Worm (Caenorhabditis elegans) whole organism, mixed stage, embryonic: Measurements from ENCODE around the gene srd-43.

Experiments
- M03D4.4 ChIP-seq: sonication (generic microtip); optimal IDR thresholded peaks from 2 replicates; lab custom pipeline; 2017; ENCODE audit warnings: mild to moderate bottlenecking, missing genetic modification characterization, missing compliant biosample characterization
- bed-3 ChIP-seq: fragments of 200-800 bp; sonication (Bioruptor generic); optimal IDR thresholded peaks from 3 replicates; lab custom pipeline; 2018; ENCODE audit warnings: mild to moderate bottlenecking, missing genetic modification characterization, moderate library complexity, missing compliant biosample characterization
- blmp-1 ChIP-seq: fragments of 150-350 bp; optimal IDR thresholded peaks from 2 replicates; lab custom pipeline; 2014; ENCODE audit warnings: missing biosample characterization, missing genetic modification characterization
- ceh-39 ChIP-seq: fragments of 150-350 bp; optimal IDR thresholded peaks from 2 replicates; lab custom pipeline; 2014; ENCODE audit warnings: missing biosample characterization, missing genetic modification characterization
- ceh-43 ChIP-seq: fragments of 200-800 bp; sonication (Bioruptor generic); optimal IDR thresholded peaks from 2 replicates; lab custom pipeline; 2018; ENCODE audit warnings: mild to moderate bottlenecking, missing genetic modification characterization, moderate library complexity, missing compliant biosample characterization
- ceh-83 ChIP-seq: fragments of 200-800 bp; sonication (Bioruptor generic); optimal IDR thresholded peaks from 2 replicates; lab custom pipeline; 2018; ENCODE audit warnings: mild to moderate bottlenecking, missing genetic modification characterization, missing compliant biosample characterization
- cnd-1 ChIP-seq: fragments of 200-800 bp; sonication (Bioruptor generic); optimal IDR thresholded peaks from 2 replicates; lab custom pipeline; 2018; ENCODE audit warnings: mild to moderate bottlenecking, missing genetic modification characterization, missing compliant biosample characterization
- drap-1 ChIP-seq: fragments of 200-800 bp; sonication (Bioruptor generic); optimal IDR thresholded peaks from 3 replicates; lab custom pipeline; 2018; ENCODE audit warnings: mild to moderate bottlenecking, missing genetic modification characterization, missing compliant biosample characterization
- elt-1 ChIP-seq: sonication (generic microtip); optimal IDR thresholded peaks from 2 replicates; lab custom pipeline; 2017; ENCODE audit warnings: missing genetic modification characterization, mild to moderate bottlenecking, missing compliant biosample characterization, antibody characterized with exemption, moderate library complexity, borderline replicate concordance; ENCODE audit not compliant: insufficient read depth
- elt-3 ChIP-seq: fragments of 150-350 bp; optimal IDR thresholded peaks from 2 replicates; lab custom pipeline; 2014; ENCODE audit warnings: missing biosample characterization, missing genetic modification characterization
- flh-1 ChIP-seq: fragments of 200-800 bp; sonication (Bioruptor generic); optimal IDR thresholded peaks from 2 replicates; lab custom pipeline; 2018; ENCODE audit warnings: mild to moderate bottlenecking, missing genetic modification characterization, moderate library complexity, missing compliant biosample characterization
- ham-2 ChIP-seq: fragments of 200-800 bp; sonication (Bioruptor generic); optimal IDR thresholded peaks from 2 replicates; lab custom pipeline; 2018; ENCODE audit warnings: mild to moderate bottlenecking, missing genetic modification characterization, missing compliant biosample characterization
- hlh-1 ChIP-seq: fragments of 150-350 bp; optimal IDR thresholded peaks from 2 replicates; lab custom pipeline; 2014; ENCODE audit warnings: missing biosample characterization, missing genetic modification reagents, missing genetic modification characterization
- lin-13 ChIP-seq: fragments of 150-350 bp; optimal IDR thresholded peaks from 2 replicates; lab custom pipeline; 2014; ENCODE audit warnings: missing biosample characterization, missing genetic modification characterization
- lin-32 ChIP-seq: fragments of 200-800 bp; sonication (Bioruptor generic); optimal IDR thresholded peaks from 2 replicates; lab custom pipeline; 2018; ENCODE audit warnings: mild to moderate bottlenecking, missing genetic modification characterization, missing compliant biosample characterization
- lsy-2 ChIP-seq: fragments of 150-350 bp; optimal IDR thresholded peaks from 2 replicates; lab custom pipeline; 2014; ENCODE audit warnings: missing biosample characterization, missing genetic modification characterization
- mab-5 ChIP-seq: fragments of 150-350 bp; optimal IDR thresholded peaks from 2 replicates; lab custom pipeline; 2014; ENCODE audit warnings: missing biosample characterization, missing genetic modification characterization
- mep-1 ChIP-seq: fragments of 150-350 bp; optimal IDR thresholded peaks from 2 replicates; lab custom pipeline; 2017; ENCODE audit warnings: missing biosample characterization, missing genetic modification reagents, missing genetic modification characterization, inconsistent platforms
- mls-2 ChIP-seq: sonication (generic microtip); optimal IDR thresholded peaks from 2 replicates; lab custom pipeline; 2016; ENCODE audit warnings: mild to moderate bottlenecking, missing genetic modification characterization, moderate library complexity, missing compliant biosample characterization
- nhr-12 ChIP-seq: fragments of 150-350 bp; optimal IDR thresholded peaks from 2 replicates; lab custom pipeline; 2014; ENCODE audit warnings: missing biosample characterization, missing genetic modification characterization
- nhr-2 ChIP-seq: fragments of 150-350 bp; optimal IDR thresholded peaks from 2 replicates; lab custom pipeline; 2014; ENCODE audit warnings: missing biosample characterization, missing genetic modification characterization
- nhr-237 ChIP-seq: fragments of 150-350 bp; optimal IDR thresholded peaks from 2 replicates; lab custom pipeline; 2014; ENCODE audit warnings: missing biosample characterization, missing genetic modification characterization
- nhr-28 ChIP-seq: fragments of 150-350 bp; optimal IDR thresholded peaks from 2 replicates; lab custom pipeline; 2014; ENCODE audit warnings: missing biosample characterization, missing genetic modification characterization
- nhr-76 ChIP-seq: sonication (generic microtip); optimal IDR thresholded peaks from 2 replicates; lab custom pipeline; 2017; ENCODE audit warnings: missing biosample characterization, missing genetic modification characterization
- pha-4 ChIP-seq: fragments of 150-350 bp; optimal IDR thresholded peaks from 2 replicates; lab custom pipeline; 2018; ENCODE audit warnings: missing biosample characterization, missing genetic modification reagents, missing genetic modification characterization
- sem-2 ChIP-seq: fragments of 200-800 bp; sonication (Bioruptor generic); optimal IDR thresholded peaks from 2 replicates; lab custom pipeline; 2018; ENCODE audit warnings: mild to moderate bottlenecking, missing genetic modification characterization, missing compliant biosample characterization
- snpc-4 ChIP-seq: fragments of 150-350 bp; optimal IDR thresholded peaks from 2 replicates; lab custom pipeline; 2014; ENCODE audit warnings: missing biosample characterization, missing genetic modification characterization
- sptf-1 ChIP-seq: sonication (generic microtip); optimal IDR thresholded peaks from 2 replicates; lab custom pipeline; 2017; ENCODE audit warnings: mild to moderate bottlenecking, missing genetic modification characterization, moderate library complexity, missing compliant biosample characterization
- tbx-8 ChIP-seq: fragments of 200-800 bp; sonication (Bioruptor generic); optimal IDR thresholded peaks from 2 replicates; lab custom pipeline; 2018; ENCODE audit warnings: mild to moderate bottlenecking, missing genetic modification characterization, moderate library complexity, missing compliant biosample characterization
- unc-120 ChIP-seq: sonication (generic microtip); optimal IDR thresholded peaks from 2 replicates; lab custom pipeline; 2017; ENCODE audit warnings: missing genetic modification characterization, missing compliant biosample characterization; ENCODE audit not compliant: poor library complexity, severe bottlenecking
- unc-39 ChIP-seq: fragments of 150-350 bp; optimal IDR thresholded peaks from 2 replicates; lab custom pipeline; 2014; ENCODE audit warnings: missing biosample characterization, missing genetic modification characterization
- unc-62 ChIP-seq: fragments of 150-350 bp; optimal IDR thresholded peaks from 2 replicates; lab custom pipeline; 2014; ENCODE audit warnings: missing biosample characterization, missing genetic modification reagents, missing genetic modification characterization
- ztf-11 ChIP-seq: fragments of 150-350 bp; optimal IDR thresholded peaks from 2 replicates; lab custom pipeline; 2014; ENCODE audit warnings: missing biosample characterization, missing genetic modification characterization

srd-43 gene

ce11 chrX:13267230-13267629, 38.4 kb downstream of the srd-43 start, which contains the start of gene cyp-14A1:
TSS of gene cyp-14A1 (minus strand) at chrX:13267355.
- TF ChIP-seq pha-4 = no peak
- TF ChIP-seq hlh-1 (tag; lab: Kevin White, UChicago) = no peak
- no peak for TF ChIP-seq ztf-11 (tag; lab: Kevin White, UChicago)
- no peak for TF ChIP-seq nhr-12 (tag; lab: Kevin White, UChicago)
- TF ChIP-seq M03D4.4 = no peak
- no peak for TF ChIP-seq bed-3
- no peak for TF ChIP-seq snpc-4
- no peak for TF ChIP-seq cnd-1
- no peak for TF ChIP-seq elt-3
- TF ChIP-seq nhr-2 (tag; lab: Kevin White, UChicago) = no peak
- TF ChIP-seq mls-2 (tag; lab: Kevin White, UChicago) = no peak
- TF ChIP-seq drap-1 (GFP tag; lab: Kevin White, UChicago) = no peak
- TF ChIP-seq sptf-1 (tag; lab: Kevin White, UChicago) = no peak
- no peak for TF ChIP-seq sem-2 (GFP tag; lab: Kevin White, UChicago)
- no peak for TF ChIP-seq mep-1
- TF ChIP-seq mab-5 (tag; lab: Kevin White, UChicago) = no peak
- no peak for TF ChIP-seq ceh-83
- no peak for TF ChIP-seq flh-1 (GFP tag; lab: Kevin White, UChicago)
- TF ChIP-seq lin-32 = no peak

- peak; percentile 66 for TF ChIP-seq cnd-1
- TF ChIP-seq lin-13 = no peak
- peak; percentile 66 for TF ChIP-seq ceh-43 (GFP tag; lab: Kevin White, UChicago)
- TF ChIP-seq bed-3 = peak; percentile 64
- TF ChIP-seq elt-3 = no peak
- no peak for TF ChIP-seq mab-5 (tag; lab: Kevin White, UChicago)
- peak; percentile 56 for TF ChIP-seq sem-2 (GFP tag; lab: Kevin White, UChicago)
- TF ChIP-seq lin-32 = peak; percentile 80
- TF ChIP-seq elt-1 (tag; lab: Kevin White, UChicago) = no peak
- no peak for TF ChIP-seq pha-4
- peak; percentile 22 for TF ChIP-seq lsy-2 (tag; lab: Kevin White, UChicago)
- TF ChIP-seq snpc-4 = no peak
- no peak for TF ChIP-seq blmp-1 (tag; lab: Kevin White, UChicago)
- no peak for TF ChIP-seq ztf-11 (tag; lab: Kevin White, UChicago)
- peak; percentile 16 for TF ChIP-seq flh-1 (GFP tag; lab: Kevin White, UChicago)
- peak; percentile 66 for TF ChIP-seq unc-120 (tag; lab: Kevin White, UChicago)
- TF ChIP-seq hlh-1 (tag; lab: Kevin White, UChicago) = no peak
- peak; percentile 86 for TF ChIP-seq drap-1 (GFP tag; lab: Kevin White, UChicago)
- peak; percentile 72 for TF ChIP-seq ham-2 (GFP tag; lab: Kevin White, UChicago)
- TF ChIP-seq M03D4.4 = no peak
- no peak for TF ChIP-seq nhr-28
- no peak for TF ChIP-seq nhr-76 (tag; lab: Kevin White, UChicago)
- no peak for TF ChIP-seq ceh-39 (tag; lab: Kevin White, UChicago)
- TF ChIP-seq mls-2 (tag; lab: Kevin White, UChicago) = peak; percentile 89
- no peak for TF ChIP-seq sptf-1 (tag; lab: Kevin White, UChicago)
- no peak for TF ChIP-seq nhr-12 (tag; lab: Kevin White, UChicago)
- peak; percentile 42 for TF ChIP-seq mep-1
- no peak for TF ChIP-seq unc-39 (tag; lab: Kevin White, UChicago)
- TF ChIP-seq unc-62 (GFP tag; lab: Kevin White, UChicago) = no peak
- TF ChIP-seq nhr-2 (tag; lab: Kevin White, UChicago) = no peak
- peak; percentile 73 for TF ChIP-seq ceh-83
- TF ChIP-seq nhr-237 (tag; lab: Kevin White, UChicago) = peak; percentile 43
Measured at ce11 chrX:13264550-13264949, 41.1 kb downstream of the srd-43 start.

- TF ChIP-seq sem-2 (GFP tag; lab: Kevin White, UChicago) = no peak
- TF ChIP-seq drap-1 (GFP tag; lab: Kevin White, UChicago) = no peak
- TF ChIP-seq mls-2 (tag; lab: Kevin White, UChicago) = no peak
- TF ChIP-seq unc-39 (tag; lab: Kevin White, UChicago) = no peak
- no peak for TF ChIP-seq lin-32
- TF ChIP-seq nhr-28 = no peak
- TF ChIP-seq nhr-237 (tag; lab: Kevin White, UChicago) = no peak
- no peak for TF ChIP-seq elt-1 (tag; lab: Kevin White, UChicago)
- no peak for TF ChIP-seq ham-2 (GFP tag; lab: Kevin White, UChicago)
- no peak for TF ChIP-seq ceh-43 (GFP tag; lab: Kevin White, UChicago)
- TF ChIP-seq flh-1 (GFP tag; lab: Kevin White, UChicago) = no peak
- TF ChIP-seq, all 35 proteins: peak for 0
Measured at ce11 chrX:13262195-13262594, 43.4 kb downstream of the srd-43 start, which contains the start of gene K09A11.1. TSS of gene K09A11.1 (plus strand) at chrX:13262495.

ce11 chrX:13257577-13257976, 48.1 kb downstream of the srd-43 start, which contains the start of gene K08H2.10:
TSS of gene K08H2.10 (plus strand) at chrX:13257806.
- TF ChIP-seq sptf-1 (tag; lab: Kevin White, UChicago) (no peak), tbx-8 (GFP tag; lab: Kevin White, UChicago) (no peak), M03D4.4 (no peak), nhr-237 (tag; lab: Kevin White, UChicago) (no peak), nhr-2 (tag; lab: Kevin White, UChicago) (no peak), ceh-39 (tag; lab: Kevin White, UChicago) (no peak), mab-5 (tag; lab: Kevin White, UChicago) (no peak), elt-1 (tag; lab: Kevin White, UChicago) (no peak), drap-1 (GFP tag; lab: Kevin White, UChicago) (no peak)
